Worm (Caenorhabditis elegans): ENCODE measurements around the gene F07G11.3.
"Not testable (repeated sequence)": the region's sequence is repeated elsewhere in the genome, so short reads cannot be mapped to it uniquely, and the experiment has no call there.

Gene F07G11.3

ce11 chrV:7288699-7289098 is 9.9 kb upstream of the F07G11.3 start, which contains the start of gene C13A2.1:
C13A2.1 (plus strand) TSS chrV:7288999.
- TF ChIP-seq ref-1 (GFP tag; conservative IDR thresholded peaks at IDR 0.05) (no peak), tab-1 (GFP tag; IDR thresholded peaks at IDR 0.05) (no peak), ztf-29 (GFP tag; IDR thresholded peaks at IDR 0.05) (no peak), ztf-23 (GFP tag; IDR thresholded peaks at IDR 0.05) (no peak), cog-1 (tag; optimal IDR thresholded peaks at IDR 0.05) (no peak), T22C8.4 (GFP tag; IDR thresholded peaks at IDR 0.05) (no peak), med-1 (GFP tag; optimal IDR thresholded peaks at IDR 0.05; ENCODE audit: insufficient read depth) (no peak), klf-2 (GFP tag; conservative IDR thresholded peaks at IDR 0.05) (no peak), flt-1 (GFP tag; IDR thresholded peaks at IDR 0.05) (no peak)

ce11 chrV:7295270-7295669 is 3.3 kb upstream of the F07G11.3 start, which contains the start of gene F07G11.4:
F07G11.4 (minus strand) TSS chrV:7295370.
- TF ChIP-seq T22C8.4 (GFP tag; IDR thresholded peaks at IDR 0.05): no peak
- TF ChIP-seq ztf-23 (GFP tag; IDR thresholded peaks at IDR 0.05): no peak
- no peak for TF ChIP-seq ztf-29 (GFP tag; IDR thresholded peaks at IDR 0.05)
- no peak for TF ChIP-seq med-1 (GFP tag; optimal IDR thresholded peaks at IDR 0.05; ENCODE audit: insufficient read depth)
- no peak for TF ChIP-seq klf-2 (GFP tag; conservative IDR thresholded peaks at IDR 0.05)
- no peak for TF ChIP-seq cog-1 (tag; optimal IDR thresholded peaks at IDR 0.05)
- TF ChIP-seq ref-1 (GFP tag; conservative IDR thresholded peaks at IDR 0.05): no peak
- TF ChIP-seq tab-1 (GFP tag; IDR thresholded peaks at IDR 0.05): no peak
- no peak for TF ChIP-seq flt-1 (GFP tag; IDR thresholded peaks at IDR 0.05)

ce11 chrV:7297263-7297662 is 1.3 kb upstream of the F07G11.3 start, which contains the start of gene srj-32:
srj-32 (minus strand) TSS chrV:7297363.
- no peak for TF ChIP-seq flt-1 (GFP tag; IDR thresholded peaks at IDR 0.05)
- TF ChIP-seq ztf-29 (GFP tag; IDR thresholded peaks at IDR 0.05): no peak
- no peak for TF ChIP-seq cog-1 (tag; optimal IDR thresholded peaks at IDR 0.05)
- no peak for TF ChIP-seq ref-1 (GFP tag; conservative IDR thresholded peaks at IDR 0.05)
- no peak for TF ChIP-seq klf-2 (GFP tag; conservative IDR thresholded peaks at IDR 0.05)
- TF ChIP-seq ztf-23 (GFP tag; IDR thresholded peaks at IDR 0.05): no peak
- no peak for TF ChIP-seq med-1 (GFP tag; optimal IDR thresholded peaks at IDR 0.05; ENCODE audit: insufficient read depth)
- no peak for TF ChIP-seq T22C8.4 (GFP tag; IDR thresholded peaks at IDR 0.05)
- TF ChIP-seq tab-1 (GFP tag; IDR thresholded peaks at IDR 0.05): no peak

ce11 chrV:7304506-7304905 is 5.9 kb downstream of the F07G11.3 start, which contains the start of gene F07G11.2:
F07G11.2 (plus strand) TSS chrV:7304806.
- TF ChIP-seq ref-1 (GFP tag; conservative IDR thresholded peaks at IDR 0.05); cog-1 (tag; optimal IDR thresholded peaks at IDR 0.05); ztf-29 (GFP tag; IDR thresholded peaks at IDR 0.05): not testable (repeated sequence)

ce11 chrV:7307089-7307488 is 8.5 kb downstream of the F07G11.3 start, which contains the start of gene F07G11.1:
F07G11.1 (plus strand) TSS chrV:7307389.
- TF ChIP-seq flt-1 (GFP tag; IDR thresholded peaks at IDR 0.05) (no peak), ztf-23 (GFP tag; IDR thresholded peaks at IDR 0.05) (no peak), T22C8.4 (GFP tag; IDR thresholded peaks at IDR 0.05) (no peak), tab-1 (GFP tag; IDR thresholded peaks at IDR 0.05) (no peak)

- TF ChIP-seq med-1 (GFP tag; optimal IDR thresholded peaks at IDR 0.05; ENCODE audit: insufficient read depth): no peak
- TF ChIP-seq T22C8.4 (GFP tag; IDR thresholded peaks at IDR 0.05): no peak
- TF ChIP-seq flt-1 (GFP tag; IDR thresholded peaks at IDR 0.05): no peak
- TF ChIP-seq cog-1 (tag; optimal IDR thresholded peaks at IDR 0.05): no peak
- TF ChIP-seq ztf-29 (GFP tag; IDR thresholded peaks at IDR 0.05): no peak
- TF ChIP-seq ztf-23 (GFP tag; IDR thresholded peaks at IDR 0.05): no peak
- no peak for TF ChIP-seq klf-2 (GFP tag; conservative IDR thresholded peaks at IDR 0.05)
- TF ChIP-seq tab-1 (GFP tag; IDR thresholded peaks at IDR 0.05): no peak
Measured at ce11 chrV:7313233-7313632, 14.7 kb downstream of the F07G11.3 start, which contains the start of gene srx-6. srx-6 (minus strand) TSS chrV:7313333.

- TF ChIP-seq ref-1 (GFP tag; conservative IDR thresholded peaks at IDR 0.05) (no peak), med-1 (GFP tag; optimal IDR thresholded peaks at IDR 0.05; ENCODE audit: insufficient read depth) (no peak), ztf-23 (GFP tag; IDR thresholded peaks at IDR 0.05) (no peak), T22C8.4 (GFP tag; IDR thresholded peaks at IDR 0.05) (no peak), ztf-29 (GFP tag; IDR thresholded peaks at IDR 0.05) (no peak), tab-1 (GFP tag; IDR thresholded peaks at IDR 0.05) (no peak), cog-1 (tag; optimal IDR thresholded peaks at IDR 0.05) (no peak), flt-1 (GFP tag; IDR thresholded peaks at IDR 0.05) (no peak), klf-2 (GFP tag; conservative IDR thresholded peaks at IDR 0.05) (no peak)
Measured at ce11 chrV:7320909-7321308, 22.3 kb downstream of the F07G11.3 start, which contains the start of gene lmd-4. lmd-4 (minus strand) TSS chrV:7321009.

- TF ChIP-seq klf-2 (GFP tag; conservative IDR thresholded peaks at IDR 0.05): no peak
Measured at ce11 chrV:7321915-7322314, 23.4 kb downstream of the F07G11.3 start, which contains the start of gene F10G2.10. F10G2.10 (plus strand) TSS chrV:7322215.

ce11 chrV:7325285-7325684 is 26.7 kb downstream of the F07G11.3 start, which contains the start of gene srx-92:
srx-92 (minus strand) TSS chrV:7325385.
- TF ChIP-seq klf-2 (GFP tag; conservative IDR thresholded peaks at IDR 0.05): no peak
- no peak for TF ChIP-seq ztf-29 (GFP tag; IDR thresholded peaks at IDR 0.05)
- no peak for TF ChIP-seq tab-1 (GFP tag; IDR thresholded peaks at IDR 0.05)
- no peak for TF ChIP-seq ztf-23 (GFP tag; IDR thresholded peaks at IDR 0.05)

ce11 chrV:7326928-7327327 is 28.4 kb downstream of the F07G11.3 start, which contains the start of gene F10G2.4:
F10G2.4 (plus strand) TSS chrV:7327228.
- TF ChIP-seq ztf-23 (GFP tag; IDR thresholded peaks at IDR 0.05) (no peak), ztf-29 (GFP tag; IDR thresholded peaks at IDR 0.05) (no peak), cog-1 (tag; optimal IDR thresholded peaks at IDR 0.05) (no peak), T22C8.4 (GFP tag; IDR thresholded peaks at IDR 0.05) (no peak), klf-2 (GFP tag; conservative IDR thresholded peaks at IDR 0.05) (no peak), med-1 (GFP tag; optimal IDR thresholded peaks at IDR 0.05; ENCODE audit: insufficient read depth) (no peak), ref-1 (GFP tag; conservative IDR thresholded peaks at IDR 0.05) (no peak), flt-1 (GFP tag; IDR thresholded peaks at IDR 0.05) (no peak), tab-1 (GFP tag; IDR thresholded peaks at IDR 0.05) (no peak)

All from whole organism, midembryonic.